Worm (Caenorhabditis elegans) whole organism, L4 larva: ENCODE measurements around the gene acp-2.

Experiments
- D1046.2 ChIP-seq: fragments of 200-800 bp; sonication (Bioruptor generic); IDR thresholded peaks from 2 replicates; pipeline ENCODE4 v1.3.6; 2022; ENCODE audit warnings: missing genetic modification characterization, missing compliant biosample characterization
- F26F4.8 ChIP-seq: fragments of 200-800 bp; sonication (Bioruptor generic); conservative IDR thresholded peaks from 2 replicates; pipeline ENCODE4 v1.3.6; 2022; ENCODE audit warnings: missing genetic modification characterization, missing compliant biosample characterization
- F49E8.2 ChIP-seq: sonication (generic microtip); optimal IDR thresholded peaks from 2 replicates; lab custom pipeline; 2016; ENCODE audit warnings: missing compliant biosample characterization, mild to moderate bottlenecking, missing genetic modification characterization, borderline replicate concordance
- Y105C5A.15 ChIP-seq: fragments of 200-800 bp; sonication (Bioruptor generic); IDR thresholded peaks from 2 replicates; pipeline ENCODE4 v1.3.6; 2022; ENCODE audit warnings: missing genetic modification characterization, missing compliant biosample characterization
- Y75B8A.6 ChIP-seq: fragments of 200-800 bp; sonication (Bioruptor generic); IDR thresholded peaks from 2 replicates; pipeline ENCODE4 v1.3.6; 2022; ENCODE audit warnings: missing genetic modification reagents, missing genetic modification characterization, missing compliant biosample characterization
- ZK337.2 ChIP-seq: fragments of 200-800 bp; sonication (Bioruptor generic); IDR thresholded peaks from 2 replicates; pipeline ENCODE4 v1.3.6; 2022; ENCODE audit warnings: missing genetic modification reagents, missing genetic modification characterization, missing compliant biosample characterization
- aha-1 ChIP-seq: fragments of 150-350 bp; peaks from one replicate; lab custom pipeline; 2014; ENCODE audit warnings: missing biosample characterization, missing genetic modification characterization
- ama-1 ChIP-seq: fragments of 150-350 bp; optimal IDR thresholded peaks from 2 replicates; lab custom pipeline; 2014; ENCODE audit warnings: inconsistent platforms, mixed read lengths
- ceh-28 ChIP-seq: fragments of 150-350 bp; optimal IDR thresholded peaks from 2 replicates; lab custom pipeline; 2014; ENCODE audit warnings: missing biosample characterization, missing genetic modification reagents, missing genetic modification characterization
- ceh-32 ChIP-seq: sonication (generic microtip); optimal IDR thresholded peaks from 2 replicates; lab custom pipeline; 2016; ENCODE audit warnings: mild to moderate bottlenecking, missing genetic modification characterization, missing compliant biosample characterization; ENCODE audit not compliant: poor library complexity
- ceh-44 ChIP-seq: fragments of 200-800 bp; sonication (Bioruptor generic); IDR thresholded peaks from 2 replicates; pipeline ENCODE4 v1.3.6; 2022; ENCODE audit warnings: missing genetic modification reagents, missing genetic modification characterization, missing compliant biosample characterization
- ceh-62 ChIP-seq: sonication (generic microtip); optimal IDR thresholded peaks from 2 replicates; lab custom pipeline; 2017; ENCODE audit warnings: missing biosample characterization, missing genetic modification characterization
- ceh-82 ChIP-seq: sonication (generic microtip); optimal IDR thresholded peaks from 2 replicates; lab custom pipeline; 2017; ENCODE audit warnings: missing biosample characterization, missing genetic modification characterization
- ces-1 ChIP-seq: fragments of 150-350 bp; sonication (generic microtip); optimal IDR thresholded peaks from 4 replicates; lab custom pipeline; 2014; ENCODE audit warnings: missing biosample characterization, missing genetic modification reagents, missing genetic modification characterization
- daf-16 ChIP-seq, 3 experiments: sonication (generic microtip); optimal IDR thresholded peaks; 2 replicates each; lab custom pipeline; 2016 to 2017; ENCODE audit warnings: missing genetic modification characterization in 3 of 3, missing genetic modification reagents in 3 of 3, mild to moderate bottlenecking in 2 of 3, missing compliant biosample characterization in 2 of 3, missing biosample characterization in 1 of 3, moderate library complexity in 1 of 3
- daf-8 ChIP-seq: fragments of 200-800 bp; sonication (Bioruptor generic); IDR thresholded peaks from 2 replicates; pipeline ENCODE4 v1.3.6; 2022; ENCODE audit warnings: missing genetic modification characterization, missing compliant biosample characterization
- dmd-8 ChIP-seq: fragments of 200-800 bp; sonication (Bioruptor generic); IDR thresholded peaks from 2 replicates; pipeline ENCODE4 v1.3.6; 2022; ENCODE audit warnings: missing genetic modification characterization, missing compliant biosample characterization
- dmd-9 ChIP-seq: fragments of 200-800 bp; sonication (Bioruptor generic); IDR thresholded peaks from 2 replicates; pipeline ENCODE4 v1.3.6; 2022; ENCODE audit warnings: missing genetic modification reagents, missing genetic modification characterization, missing compliant biosample characterization
- dpl-1 ChIP-seq: fragments of 150-350 bp; optimal IDR thresholded peaks from 2 replicates; lab custom pipeline; 2014; ENCODE audit warnings: missing biosample characterization, missing genetic modification reagents, missing genetic modification characterization
- duxl-1 ChIP-seq: sonication (generic microtip); optimal IDR thresholded peaks from 2 replicates; lab custom pipeline; 2016; ENCODE audit warnings: mild to moderate bottlenecking, missing genetic modification characterization, moderate library complexity, missing compliant biosample characterization; ENCODE audit not compliant: poor library complexity
- egl-27 ChIP-seq: sonication (generic microtip); optimal IDR thresholded peaks from 3 replicates; lab custom pipeline; 2017; ENCODE audit warnings: missing biosample characterization, missing genetic modification reagents, missing genetic modification characterization
- fos-1 ChIP-seq: fragments of 150-350 bp; optimal IDR thresholded peaks from 2 replicates; lab custom pipeline; 2014; ENCODE audit warnings: missing biosample characterization, missing genetic modification characterization
- hlh-30 ChIP-seq: sonication (generic microtip); optimal IDR thresholded peaks from 2 replicates; lab custom pipeline; 2017; ENCODE audit warnings: antibody characterized with exemption, mild to moderate bottlenecking, missing genetic modification characterization, missing compliant biosample characterization; ENCODE audit not compliant: insufficient read depth
- lim-7 ChIP-seq: fragments of 200-800 bp; sonication (Bioruptor generic); IDR thresholded peaks from 2 replicates; pipeline ENCODE4 v1.3.6; 2022; ENCODE audit warnings: missing genetic modification characterization, missing compliant biosample characterization
- lin-1 ChIP-seq: fragments of 200-800 bp; sonication (Bioruptor generic); IDR thresholded peaks from 2 replicates; pipeline ENCODE4 v1.3.6; 2022; ENCODE audit warnings: missing genetic modification reagents, missing genetic modification characterization, missing compliant biosample characterization
- lin-13 ChIP-seq: fragments of 150-350 bp; optimal IDR thresholded peaks from 2 replicates; lab custom pipeline; 2014; ENCODE audit warnings: missing biosample characterization, missing genetic modification reagents, missing genetic modification characterization
- lin-15B ChIP-seq: fragments of 150-350 bp; sonication (generic microtip); optimal IDR thresholded peaks from 3 replicates; lab custom pipeline; 2014; ENCODE audit warnings: missing biosample characterization, missing genetic modification characterization
- lin-38 ChIP-seq: fragments of 200-800 bp; sonication (Bioruptor generic); IDR thresholded peaks from 2 replicates; pipeline ENCODE4 v1.3.6; 2022; ENCODE audit warnings: missing genetic modification reagents, missing genetic modification characterization, missing compliant biosample characterization
- lsy-2 ChIP-seq, 2 experiments: fragments of 150-350 bp in 1 of 2; sonication (generic microtip) in 1 of 2; optimal IDR thresholded peaks; 2 replicates each; lab custom pipeline; 2014 to 2017; ENCODE audit warnings: missing biosample characterization in 2 of 2, missing genetic modification characterization in 2 of 2
- mdt-29 ChIP-seq: fragments of 200-800 bp; sonication (Bioruptor generic); IDR thresholded peaks from 2 replicates; pipeline ENCODE4 v1.3.6; 2022; ENCODE audit warnings: missing genetic modification reagents, missing genetic modification characterization, missing compliant biosample characterization
- mxl-2 ChIP-seq: fragments of 200-800 bp; sonication (Bioruptor generic); conservative IDR thresholded peaks from 2 replicates; pipeline ENCODE4 v1.3.6; 2022; ENCODE audit warnings: missing genetic modification reagents, missing genetic modification characterization, missing compliant biosample characterization
- mxl-3 ChIP-seq: fragments of 200-800 bp; sonication (Bioruptor generic); optimal IDR thresholded peaks from 2 replicates; lab custom pipeline; 2018; ENCODE audit warnings: mild to moderate bottlenecking, missing genetic modification characterization, missing compliant biosample characterization
- nhr-10 ChIP-seq: fragments of 150-350 bp; optimal IDR thresholded peaks from 2 replicates; lab custom pipeline; 2014; ENCODE audit warnings: missing biosample characterization, missing genetic modification characterization
- nhr-11 ChIP-seq: fragments of 150-350 bp; optimal IDR thresholded peaks from 2 replicates; lab custom pipeline; 2014; ENCODE audit warnings: missing biosample characterization, missing genetic modification characterization
- nhr-237 ChIP-seq: sonication (generic microtip); optimal IDR thresholded peaks from 2 replicates; lab custom pipeline; 2017; ENCODE audit warnings: missing biosample characterization, missing genetic modification characterization
- nhr-25 ChIP-seq: sonication (generic microtip); optimal IDR thresholded peaks from 2 replicates; lab custom pipeline; 2017; ENCODE audit warnings: missing genetic modification characterization, mild to moderate bottlenecking, missing compliant biosample characterization, antibody characterized with exemption, moderate library complexity, borderline replicate concordance; ENCODE audit not compliant: insufficient read depth
- nhr-42 ChIP-seq: fragments of 200-800 bp; sonication (Bioruptor generic); IDR thresholded peaks from 2 replicates; pipeline ENCODE4 v1.3.6; 2022; ENCODE audit warnings: missing genetic modification characterization, missing compliant biosample characterization
- nhr-48 ChIP-seq: sonication (generic microtip); optimal IDR thresholded peaks from 2 replicates; lab custom pipeline; 2016; ENCODE audit warnings: mild to moderate bottlenecking, missing genetic modification characterization, missing compliant biosample characterization
- nhr-6 ChIP-seq: fragments of 150-350 bp; optimal IDR thresholded peaks from 2 replicates; lab custom pipeline; 2014; ENCODE audit warnings: missing biosample characterization, missing genetic modification characterization
- nhr-76 ChIP-seq: fragments of 150-350 bp; optimal IDR thresholded peaks from 2 replicates; lab custom pipeline; 2014; ENCODE audit warnings: missing biosample characterization, missing genetic modification characterization
- nhr-77 ChIP-seq: fragments of 150-350 bp; optimal IDR thresholded peaks from 2 replicates; lab custom pipeline; 2014; ENCODE audit warnings: missing biosample characterization, missing genetic modification characterization
- set-16 ChIP-seq: fragments of 200-800 bp; sonication (Bioruptor generic); IDR thresholded peaks from 2 replicates; pipeline ENCODE4 v1.3.6; 2022; ENCODE audit warnings: missing genetic modification reagents, missing genetic modification characterization, missing compliant biosample characterization
- skn-1 ChIP-seq: fragments of 150-350 bp; optimal IDR thresholded peaks from 2 replicates; lab custom pipeline; 2014; ENCODE audit warnings: missing biosample characterization, missing genetic modification characterization
- spr-1 ChIP-seq: sonication (generic microtip); optimal IDR thresholded peaks from 2 replicates; lab custom pipeline; 2016; ENCODE audit warnings: mild to moderate bottlenecking, missing genetic modification characterization, missing compliant biosample characterization
- spr-3 ChIP-seq: fragments of 200-800 bp; sonication (Bioruptor generic); optimal IDR thresholded peaks from 2 replicates; lab custom pipeline; 2018; ENCODE audit warnings: mild to moderate bottlenecking, missing genetic modification characterization, missing compliant biosample characterization
- tra-1 ChIP-seq: fragments of 200-800 bp; sonication (Bioruptor generic); IDR thresholded peaks from 2 replicates; pipeline ENCODE4 v1.3.6; 2022; ENCODE audit warnings: missing genetic modification reagents, missing genetic modification characterization, missing compliant biosample characterization
- unc-130 ChIP-seq: sonication (generic microtip); optimal IDR thresholded peaks from 2 replicates; lab custom pipeline; 2016; ENCODE audit warnings: missing genetic modification reagents, missing genetic modification characterization, missing compliant biosample characterization
- zag-1 ChIP-seq: fragments of 150-350 bp; optimal IDR thresholded peaks from 2 replicates; lab custom pipeline; 2014; ENCODE audit warnings: missing biosample characterization, missing genetic modification characterization
- zfp-2 ChIP-seq: sonication (generic microtip); optimal IDR thresholded peaks from 2 replicates; lab custom pipeline; 2016; ENCODE audit warnings: mild to moderate bottlenecking, missing genetic modification characterization, missing compliant biosample characterization
- zfp-3 ChIP-seq: fragments of 200-800 bp; sonication (Bioruptor generic); conservative IDR thresholded peaks from 2 replicates; pipeline ENCODE4 v1.3.6; 2022; ENCODE audit warnings: missing genetic modification reagents, missing genetic modification characterization, missing compliant biosample characterization
- zip-11 ChIP-seq: fragments of 200-800 bp; sonication (Bioruptor generic); IDR thresholded peaks from 2 replicates; pipeline ENCODE4 v1.3.6; 2022; ENCODE audit warnings: missing genetic modification characterization, missing compliant biosample characterization
- ztf-11 ChIP-seq: fragments of 150-350 bp; optimal IDR thresholded peaks from 2 replicates; lab custom pipeline; 2014; ENCODE audit warnings: missing biosample characterization, missing genetic modification characterization
- ztf-7 ChIP-seq: fragments of 150-350 bp; optimal IDR thresholded peaks from 2 replicates; lab custom pipeline; 2014; ENCODE audit warnings: missing biosample characterization, missing genetic modification characterization

The acp-2 gene

ce11 chrII:8382880-8383279 lies 49.0 kb downstream of the acp-2 start (continued):
- TF ChIP-seq tra-1 (GFP tag; lab: Robert Waterston, UW) (peak; percentile 52; the same call in 1 of the 2 replicates), zip-11 (GFP tag; lab: Robert Waterston, UW) (no peak), mxl-3 (GFP tag; lab: Kevin White, UChicago) (peak; percentile 61), zfp-2 (no peak), ztf-11 (tag; lab: Kevin White, UChicago) (no peak), spr-1 (no peak), duxl-1 (tag; lab: Kevin White, UChicago) (no peak), aha-1 (tag; lab: Kevin White, UChicago) (peak; percentile 71), egl-27 (no peak), lsy-2 (tag; optimal IDR thresholded peaks at IDR 0.05; lab: Kevin White, UChicago) (peak in 1 of 2 experiments; percentile 68), nhr-6 (tag; lab: Kevin White, UChicago) (no peak), lin-15B (no peak), skn-1 (no peak), nhr-11 (tag; lab: Kevin White, UChicago) (no peak), dpl-1 (GFP tag; lab: Kevin White, UChicago) (no peak), nhr-42 (GFP tag; lab: Robert Waterston, UW) (no peak), nhr-77 (tag; lab: Kevin White, UChicago) (peak; percentile 95), fos-1 (tag; lab: Kevin White, UChicago) (no peak), nhr-25 (tag; lab: Kevin White, UChicago) (no peak), ceh-28 (tag; lab: Kevin White, UChicago) (no peak), daf-16 (GFP tag; optimal IDR thresholded peaks at IDR 0.05; lab: Kevin White, UChicago) (peak in 1 of 2 experiments; percentile 45), daf-16 (tag; optimal IDR thresholded peaks at IDR 0.05; lab: Kevin White, UChicago) (peak; percentile 90), D1046.2 (GFP tag; lab: Robert Waterston, UW) (no peak), ceh-44 (GFP tag; lab: Robert Waterston, UW) (no peak), ceh-32 (no peak), ceh-62 (tag; lab: Kevin White, UChicago) (no peak), unc-130 (no peak), nhr-237 (tag; lab: Kevin White, UChicago) (no peak), F49E8.2 (tag; lab: Kevin White, UChicago) (no peak), ZK337.2 (GFP tag; lab: Robert Waterston, UW) (no peak), ama-1 (lab: Kevin White, UChicago) (no peak), zfp-3 (GFP tag; lab: Robert Waterston, UW) (no peak), Y105C5A.15 (no peak), ceh-82 (tag; lab: Kevin White, UChicago) (no peak), lin-13 (GFP tag; lab: Kevin White, UChicago) (no peak), nhr-48 (tag; lab: Kevin White, UChicago) (peak; percentile 87), nhr-76 (tag; lab: Kevin White, UChicago) (no peak), F26F4.8 (no peak), lim-7 (GFP tag; lab: Robert Waterston, UW) (no peak), set-16 (GFP tag; lab: Robert Waterston, UW) (no peak), lin-1 (GFP tag; lab: Robert Waterston, UW) (peak; percentile 87), hlh-30 (tag; lab: Kevin White, UChicago) (peak; percentile 74), spr-3 (GFP tag; lab: Kevin White, UChicago) (no peak), dmd-8 (no peak), nhr-10 (peak; percentile 59), zag-1 (tag; lab: Kevin White, UChicago) (no peak), mdt-29 (GFP tag; lab: Robert Waterston, UW) (no peak), lin-38 (GFP tag; lab: Robert Waterston, UW) (no peak), dmd-9 (no peak), daf-8 (no peak), ces-1 (GFP tag; lab: Kevin White, UChicago) (no peak), Y75B8A.6 (no peak), ztf-7 (tag; lab: Kevin White, UChicago) (no peak), mxl-2 (GFP tag; lab: Robert Waterston, UW) (no peak)
